Fruit fly (Drosophila melanogaster): ENCODE data around the gene CG18557.
A peak's percentile ranks its signal among the peaks of the same experiment; 100 is the strongest.

CG18557 gene

DNA sequence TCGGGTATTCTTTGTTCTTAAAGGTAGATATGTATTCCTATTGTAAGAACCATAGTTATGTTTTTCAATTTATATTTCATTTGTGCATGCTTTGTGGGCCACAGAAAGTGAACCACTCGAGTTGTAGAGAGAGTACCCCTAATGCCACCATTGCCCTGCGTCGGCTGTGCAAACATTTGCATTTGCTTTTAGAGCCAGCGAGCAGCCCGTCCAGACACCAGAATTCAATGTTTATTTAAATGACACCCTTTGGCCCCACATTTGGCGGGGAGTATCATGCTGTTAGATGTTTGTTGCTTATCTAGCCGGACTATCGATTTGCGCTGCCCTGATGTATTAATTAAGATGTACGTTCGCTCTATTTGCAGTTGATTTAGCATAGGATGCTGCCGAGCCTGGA lies 19.1 kb upstream of the CG18557 start:
- no peak for TF ChIP-seq usp (GFP tag; optimal IDR thresholded peaks at IDR 0.05)
- TF ChIP-seq psq (optimal IDR thresholded peaks at IDR 0.05), result no peak
- no peak for TF ChIP-seq CG8478 (optimal IDR thresholded peaks at IDR 0.05)
- no peak for TF ChIP-seq EcR (GFP tag; optimal IDR thresholded peaks at IDR 0.05)

DNA sequence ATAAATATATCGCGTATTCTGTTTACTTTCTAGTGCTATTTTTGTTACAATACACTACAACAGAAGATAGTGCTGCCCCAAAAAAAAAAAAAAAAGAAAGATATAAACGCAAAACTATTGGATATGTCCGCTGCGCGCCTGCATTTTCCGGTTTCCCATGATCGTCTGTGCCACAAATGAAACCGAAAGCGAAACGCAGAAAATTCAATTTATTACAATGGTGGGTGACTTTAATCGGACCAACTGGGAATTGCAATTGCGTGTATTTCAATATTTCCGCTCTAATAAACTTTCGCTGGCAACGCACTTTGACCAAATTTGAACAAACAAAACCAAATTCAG lies 17.1 kb upstream of the CG18557 start:
- no peak for TF ChIP-seq pan (optimal IDR thresholded peaks at IDR 0.05)
- no peak for TF ChIP-seq psq (optimal IDR thresholded peaks at IDR 0.05)
- TF ChIP-seq CG8478 (optimal IDR thresholded peaks at IDR 0.05), result no peak
- TF ChIP-seq Dll (optimal IDR thresholded peaks at IDR 0.05), result no peak
- no peak for TF ChIP-seq usp (GFP tag; optimal IDR thresholded peaks at IDR 0.05)
- TF ChIP-seq EcR (GFP tag; optimal IDR thresholded peaks at IDR 0.05), result no peak

DNA sequence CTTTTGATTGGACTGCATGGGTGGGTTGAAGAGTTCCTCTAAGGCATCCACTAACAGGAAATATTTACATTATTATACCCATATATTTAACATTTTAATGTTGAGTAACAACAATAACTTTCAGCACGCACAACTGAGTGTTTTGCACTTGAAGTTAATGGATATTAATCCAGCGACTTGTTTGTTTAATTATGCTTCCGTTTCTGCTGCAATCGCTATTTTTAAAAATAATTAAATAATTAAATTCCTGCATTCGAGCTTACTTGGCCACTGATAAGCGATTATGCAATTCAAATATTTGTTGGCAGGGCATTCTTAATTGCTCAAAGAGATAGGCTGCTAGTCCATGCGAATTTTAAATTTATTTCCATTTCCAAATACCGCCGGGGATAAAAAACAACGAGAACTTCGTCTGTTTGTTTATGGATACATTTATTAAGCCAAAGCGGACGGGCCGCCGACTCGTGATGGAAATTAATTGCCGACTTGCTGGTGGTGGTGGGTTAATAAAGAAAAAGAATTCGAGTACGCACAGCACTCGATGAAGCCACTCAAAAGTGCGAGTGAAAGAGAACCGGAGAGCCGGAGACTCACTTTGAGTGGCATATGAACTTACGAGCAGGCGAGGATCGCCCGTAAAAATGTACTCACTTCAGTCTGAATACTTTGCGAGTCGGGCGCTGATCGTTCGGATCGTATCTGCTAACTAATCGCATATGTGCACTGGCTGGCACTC lies 16.5 kb upstream of the CG18557 start:
- TF ChIP-seq CG8478 (optimal IDR thresholded peaks at IDR 0.05) (no peak), usp (GFP tag; optimal IDR thresholded peaks at IDR 0.05) (no peak), EcR (GFP tag; optimal IDR thresholded peaks at IDR 0.05) (no peak), Dll (optimal IDR thresholded peaks at IDR 0.05) (no peak), pan (optimal IDR thresholded peaks at IDR 0.05) (no peak), psq (optimal IDR thresholded peaks at IDR 0.05) (no peak)

DNA sequence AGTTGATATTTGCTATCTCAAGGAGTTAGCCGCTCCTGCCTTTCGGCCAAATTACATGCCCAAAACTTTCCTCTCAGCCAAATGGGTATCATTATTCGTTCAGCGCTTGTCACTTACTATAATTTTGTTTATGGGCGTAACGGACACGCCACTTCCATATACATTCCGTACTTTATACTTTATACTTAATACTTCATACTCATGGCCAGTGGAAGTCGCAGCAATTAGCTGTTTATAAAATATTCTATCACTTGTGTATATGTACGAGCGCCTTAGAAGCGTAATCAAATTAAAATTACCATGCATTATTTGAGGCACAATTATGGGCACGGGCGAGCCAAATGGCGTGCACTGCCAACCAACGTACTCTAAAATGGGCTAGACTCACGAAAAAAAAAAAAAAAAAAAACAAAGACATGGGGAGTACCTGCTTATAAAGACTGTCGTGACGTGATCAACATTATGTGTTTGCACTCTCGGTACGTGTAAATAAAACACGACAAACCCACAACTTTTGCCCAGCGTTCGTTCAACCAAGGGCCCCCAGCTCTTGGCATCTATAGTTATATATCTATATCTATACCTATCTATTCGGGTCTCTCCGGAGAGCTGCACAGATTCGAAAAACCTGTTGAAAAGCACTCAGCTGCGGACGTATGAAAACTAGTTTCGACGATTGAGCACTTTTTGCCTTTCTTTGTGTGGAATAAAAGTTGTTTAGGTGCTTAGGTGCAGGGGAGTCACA lies 15.8 kb upstream of the CG18557 start:
- peak in 1 of 2 experiments; percentile 73 for TF ChIP-seq EcR (GFP tag; optimal IDR thresholded peaks at IDR 0.05)
- TF ChIP-seq usp (GFP tag; optimal IDR thresholded peaks at IDR 0.05), result no peak

DNA sequence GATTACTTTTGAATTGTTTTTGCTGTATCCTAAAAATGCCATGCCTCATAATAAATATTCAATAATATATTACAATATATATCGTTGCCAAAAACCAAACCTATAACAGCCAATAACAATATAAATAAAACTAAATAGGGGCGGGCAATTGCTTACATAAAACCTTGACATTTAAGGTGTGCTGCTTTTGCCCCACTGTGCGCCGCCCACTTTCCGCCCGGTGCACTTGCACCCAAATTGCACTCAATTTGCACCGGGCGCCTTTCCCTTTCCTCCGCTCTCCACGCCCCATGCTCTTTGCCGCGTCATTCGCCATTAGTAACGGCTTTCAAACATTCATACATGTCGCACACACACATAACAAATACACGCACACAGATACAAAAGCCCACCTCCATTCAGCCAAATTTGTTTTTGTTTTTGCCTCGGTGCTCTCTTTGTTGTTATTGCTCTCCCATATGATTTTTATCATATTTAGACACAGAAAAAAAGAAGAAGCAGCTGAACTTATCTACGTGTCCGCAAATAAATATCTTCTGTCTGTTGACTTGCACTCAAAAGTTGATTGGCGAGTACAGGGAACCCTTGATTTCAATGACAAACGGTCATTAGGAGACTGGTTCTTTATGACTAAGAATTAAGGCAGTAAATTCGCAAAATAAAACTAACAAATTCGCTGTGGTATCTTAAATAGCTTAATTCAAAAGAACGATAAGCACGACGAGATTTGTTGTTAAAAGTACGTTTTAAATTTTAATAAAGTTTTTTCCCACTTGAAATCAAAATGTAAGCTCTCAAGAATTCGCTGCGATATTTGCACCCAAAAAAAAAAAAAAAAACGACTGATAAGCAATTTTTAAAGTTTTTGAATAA lies 12.6 kb upstream of the CG18557 start:
- TF ChIP-seq CG8478 (optimal IDR thresholded peaks at IDR 0.05), result no peak
- no peak for TF ChIP-seq EcR (GFP tag; optimal IDR thresholded peaks at IDR 0.05)
- no peak for TF ChIP-seq Dll (optimal IDR thresholded peaks at IDR 0.05)
- no peak for TF ChIP-seq pan (optimal IDR thresholded peaks at IDR 0.05)
- TF ChIP-seq psq (optimal IDR thresholded peaks at IDR 0.05), result no peak
- no peak for TF ChIP-seq usp (GFP tag; optimal IDR thresholded peaks at IDR 0.05)

DNA sequence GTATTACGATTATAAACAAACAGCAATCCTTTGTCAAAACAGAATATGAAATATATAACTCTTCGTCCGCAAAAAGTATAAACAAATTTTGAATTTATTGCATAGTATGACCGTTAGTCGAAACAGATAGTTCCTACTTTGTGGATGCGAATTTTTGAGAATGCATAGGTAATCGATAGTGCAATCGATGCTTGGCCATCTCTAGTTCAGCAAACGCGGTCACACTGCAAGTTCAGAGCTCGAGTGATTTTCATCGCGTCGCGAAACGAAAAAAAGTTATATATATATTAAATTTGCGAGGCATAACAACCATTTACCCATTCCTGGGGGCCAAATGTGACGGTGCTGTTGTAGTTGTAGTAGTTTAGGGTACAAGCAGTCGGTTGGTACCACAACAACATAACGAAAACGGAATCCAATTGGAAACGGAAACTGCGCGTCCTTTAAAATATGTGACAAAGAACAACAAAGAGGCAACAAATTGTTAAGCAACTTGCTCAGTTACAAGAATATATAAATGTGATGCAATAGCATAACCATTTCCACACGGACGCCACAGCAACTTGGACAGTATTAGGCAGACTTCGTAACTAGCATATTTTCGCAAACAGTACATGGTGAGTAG lies 11.5 kb upstream of the CG18557 start, which contains the start of gene CG2991:
CG2991 (plus strand) TSS at position 205 of the 625 bp plus-strand sequence.
- TF ChIP-seq Dll (optimal IDR thresholded peaks at IDR 0.05), result no peak
- peak; percentile 18 for TF ChIP-seq pan (optimal IDR thresholded peaks at IDR 0.05)
- TF ChIP-seq EcR (GFP tag; optimal IDR thresholded peaks at IDR 0.05), result no peak
- TF ChIP-seq psq (optimal IDR thresholded peaks at IDR 0.05), result no peak

DNA sequence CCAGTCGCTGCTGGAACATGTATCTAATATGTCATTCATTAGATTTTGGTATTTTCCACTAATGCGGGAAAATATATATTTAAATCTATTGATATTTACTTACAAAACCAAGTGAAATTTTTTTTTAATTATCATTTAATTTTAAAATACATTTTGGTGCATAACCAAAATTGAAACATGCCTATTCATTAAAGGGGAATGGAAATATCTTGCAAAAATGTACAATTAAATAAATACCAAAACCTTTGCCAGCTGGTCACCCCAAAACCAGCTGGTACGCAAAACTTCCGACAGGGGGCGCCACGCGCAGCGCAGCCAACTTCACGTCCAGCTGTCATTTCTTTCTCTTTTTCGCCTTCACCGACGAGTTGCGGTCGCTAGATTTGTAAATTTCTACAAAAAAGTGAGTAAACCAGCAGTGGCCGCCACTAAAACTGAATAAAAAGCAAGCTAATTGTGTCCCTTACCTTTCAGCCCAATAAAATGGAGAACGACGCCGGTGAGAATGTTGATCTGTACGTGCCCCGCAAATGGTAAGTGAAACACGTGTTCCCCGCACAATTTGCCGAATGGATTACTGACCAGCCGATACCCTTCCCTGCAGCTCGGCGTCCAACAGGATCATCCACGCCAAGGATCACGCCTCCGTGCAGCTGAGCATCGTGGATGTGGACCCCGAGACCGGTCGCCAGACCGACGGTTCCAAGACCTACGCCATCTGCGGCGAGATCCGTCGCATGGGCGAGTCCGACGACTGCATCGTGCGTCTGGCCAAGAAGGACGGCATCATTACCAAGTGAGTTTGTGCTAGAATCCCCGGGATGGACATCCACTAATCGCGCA lies 10.5 kb upstream of the CG18557 start, which contains the start of the genes CG3104 and RpS21:
CG3104 (minus strand) TSS at position 6 of the 843 bp plus-strand sequence.
RpS21 (plus strand) TSS at position 298 of the 843 bp plus-strand sequence.
- TF ChIP-seq usp (GFP tag; optimal IDR thresholded peaks at IDR 0.05), result no peak
- TF ChIP-seq pan (optimal IDR thresholded peaks at IDR 0.05), result no peak
- no peak for TF ChIP-seq psq (optimal IDR thresholded peaks at IDR 0.05)
- TF ChIP-seq EcR (GFP tag; optimal IDR thresholded peaks at IDR 0.05), result no peak
- TF ChIP-seq CG8478 (optimal IDR thresholded peaks at IDR 0.05), result no peak
- TF ChIP-seq Dll (optimal IDR thresholded peaks at IDR 0.05), result no peak

DNA sequence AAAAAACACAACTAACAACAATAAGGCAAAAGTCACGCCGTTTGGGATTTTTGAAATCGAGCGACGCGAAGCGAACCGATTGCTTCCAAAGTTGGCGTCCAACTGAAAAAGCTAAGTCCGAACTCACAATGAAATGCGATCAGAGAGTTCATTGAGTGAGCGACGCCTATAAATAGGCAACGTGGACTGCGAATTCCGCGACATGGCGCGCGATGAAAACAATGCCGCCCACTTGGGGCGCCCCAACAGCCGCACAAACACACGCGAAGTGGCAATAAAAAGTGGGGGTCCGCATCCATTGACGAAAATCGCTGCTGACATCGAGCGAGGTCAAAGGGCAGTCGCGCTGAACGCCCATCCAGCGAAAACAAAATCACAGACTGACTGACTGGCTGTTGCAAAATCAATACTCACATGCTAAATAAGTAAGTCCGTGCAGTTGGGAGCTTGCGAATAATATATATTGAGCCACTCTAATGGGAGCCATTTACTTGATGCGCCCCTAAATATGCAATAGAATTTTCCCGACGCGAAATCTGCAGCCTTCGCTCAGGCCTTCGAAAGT lies 9.8 kb upstream of the CG18557 start:
- TF ChIP-seq pan (optimal IDR thresholded peaks at IDR 0.05), result no peak
- no peak for TF ChIP-seq Dll (optimal IDR thresholded peaks at IDR 0.05)
- no peak for TF ChIP-seq EcR (GFP tag; optimal IDR thresholded peaks at IDR 0.05)
- no peak for TF ChIP-seq CG8478 (optimal IDR thresholded peaks at IDR 0.05)
- no peak for TF ChIP-seq usp (GFP tag; optimal IDR thresholded peaks at IDR 0.05)
- no peak for TF ChIP-seq psq (optimal IDR thresholded peaks at IDR 0.05)

DNA sequence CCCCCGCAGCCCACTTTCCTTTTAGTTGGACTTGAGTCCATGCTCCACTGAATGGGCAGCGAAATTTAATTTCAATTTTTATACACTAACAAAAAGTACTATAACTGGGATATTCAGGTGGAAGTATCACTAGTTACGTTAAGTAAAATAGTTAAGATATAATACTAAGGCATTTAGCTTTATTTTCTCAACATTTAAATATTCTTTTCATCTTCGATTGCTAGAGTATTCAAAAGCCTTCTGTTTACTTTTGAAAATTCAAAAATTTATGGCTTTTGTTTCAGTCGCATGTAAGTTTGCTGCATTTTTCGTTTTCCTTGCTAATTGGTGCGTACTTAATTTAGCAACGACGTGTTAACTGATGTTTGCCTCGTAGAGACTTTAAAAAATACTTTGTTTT lies 6.1 kb upstream of the CG18557 start:
- TF ChIP-seq usp (GFP tag; optimal IDR thresholded peaks at IDR 0.05) (no peak), CG8478 (optimal IDR thresholded peaks at IDR 0.05) (no peak), Dll (optimal IDR thresholded peaks at IDR 0.05) (no peak), psq (optimal IDR thresholded peaks at IDR 0.05) (no peak), EcR (GFP tag; optimal IDR thresholded peaks at IDR 0.05) (no peak), pan (optimal IDR thresholded peaks at IDR 0.05) (no peak)

DNA sequence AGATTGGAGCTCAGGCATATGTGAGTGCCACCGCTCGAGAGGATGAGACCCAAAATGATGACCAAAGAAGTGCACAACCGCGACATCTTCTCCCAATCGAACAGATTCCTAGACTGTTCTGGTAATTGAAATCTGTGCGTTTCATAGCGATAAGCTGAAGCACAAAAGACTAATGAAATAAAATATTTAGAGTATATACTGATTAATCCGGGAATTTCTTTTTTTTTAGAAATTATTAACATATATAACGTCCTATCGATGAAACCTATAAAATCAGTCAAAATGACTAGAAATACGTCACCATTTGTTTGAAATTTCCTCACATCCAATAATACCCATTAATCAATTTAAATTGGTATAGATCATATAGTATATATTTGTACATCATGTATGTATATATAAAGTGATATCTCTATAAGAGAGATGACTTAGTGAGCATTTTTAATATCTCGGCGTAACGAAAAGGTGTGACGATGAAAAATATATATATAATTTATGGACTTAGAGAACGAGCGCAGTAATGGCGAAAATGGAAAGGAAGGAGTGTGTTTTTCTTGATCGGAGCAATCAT lies 1.7 kb upstream of the CG18557 start, which contains the start of the genes CG3117 and CG2983:
CG3117 (minus strand) TSS at position 101 of the 571 bp plus-strand sequence.
CG2983 (plus strand) TSS at position 521 of the 571 bp plus-strand sequence.
- TF ChIP-seq psq (optimal IDR thresholded peaks at IDR 0.05), result no peak
- TF ChIP-seq usp (GFP tag; optimal IDR thresholded peaks at IDR 0.05), result no peak
